Fruit fly (Drosophila melanogaster): ENCODE measurements around the gene Alms1b.

The Alms1b gene

DNA sequence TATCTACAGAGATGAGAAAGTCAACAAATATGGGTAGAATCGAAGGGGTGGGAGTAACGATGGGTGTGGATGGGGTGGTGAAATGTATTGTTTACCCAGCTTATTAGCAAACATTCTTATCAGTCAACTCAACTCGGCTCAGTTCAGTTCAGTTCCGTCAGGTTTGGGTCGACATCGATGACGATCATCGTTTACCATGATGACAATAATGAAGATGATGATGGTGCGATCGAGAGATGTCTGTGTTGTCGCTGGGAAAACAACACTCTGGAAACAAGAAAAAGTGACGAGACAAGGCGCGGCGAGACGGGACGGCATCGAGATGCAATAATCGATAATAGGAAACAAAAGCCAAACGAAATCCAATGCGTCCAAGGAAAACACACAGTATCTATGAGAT lies 21.0 kb downstream of the Alms1b start (continued):
- no peak for TF ChIP-seq slp2 (GFP tag; optimal IDR thresholded peaks at IDR 0.05)
- no peak for TF ChIP-seq CG5953 (GFP tag; IDR thresholded peaks at IDR 0.05)
- no peak for TF ChIP-seq CG7987 (GFP tag; optimal IDR thresholded peaks at IDR 0.05)
- no peak for TF ChIP-seq Optix (GFP tag; IDR thresholded peaks at IDR 0.05)
- TF ChIP-seq CG13894 (tag; optimal IDR thresholded peaks at IDR 0.05), result no peak
- peak; percentile 63 for TF ChIP-seq ATbp (GFP tag; optimal IDR thresholded peaks at IDR 0.05)
- peak; percentile 6 for TF ChIP-seq CG11723 (GFP tag; optimal IDR thresholded peaks at IDR 0.05)
- peak; percentile 59 for TF ChIP-seq org-1 (GFP tag; optimal IDR thresholded peaks at IDR 0.05)
- TF ChIP-seq grn (GFP tag; optimal IDR thresholded peaks at IDR 0.05), result peak; percentile 19
- peak; percentile 35 for TF ChIP-seq lab (GFP tag; optimal IDR thresholded peaks at IDR 0.05)
- no peak for TF ChIP-seq CG3726 (GFP tag; IDR thresholded peaks at IDR 0.05)
- TF ChIP-seq HHEX (GFP tag; optimal IDR thresholded peaks at IDR 0.05), result peak; percentile 0
- TF ChIP-seq CG17912 (GFP tag; optimal IDR thresholded peaks at IDR 0.05), result no peak
- peak; percentile 73 for TF ChIP-seq Med (GFP tag)
- TF ChIP-seq fd3F (GFP tag; optimal IDR thresholded peaks at IDR 0.05), result no peak
- TF ChIP-seq MTF-1 (GFP tag; optimal IDR thresholded peaks at IDR 0.05; ENCODE audit: borderline replicate concordance), result peak; percentile 37
- TF ChIP-seq NK7.1 (GFP tag; optimal IDR thresholded peaks at IDR 0.05), result no peak
- no peak for TF ChIP-seq ERR (GFP tag; optimal IDR thresholded peaks at IDR 0.05)
- TF ChIP-seq sens (GFP tag), result peak; percentile 87
- TF ChIP-seq luna (GFP tag; optimal IDR thresholded peaks at IDR 0.05), result no peak

DNA sequence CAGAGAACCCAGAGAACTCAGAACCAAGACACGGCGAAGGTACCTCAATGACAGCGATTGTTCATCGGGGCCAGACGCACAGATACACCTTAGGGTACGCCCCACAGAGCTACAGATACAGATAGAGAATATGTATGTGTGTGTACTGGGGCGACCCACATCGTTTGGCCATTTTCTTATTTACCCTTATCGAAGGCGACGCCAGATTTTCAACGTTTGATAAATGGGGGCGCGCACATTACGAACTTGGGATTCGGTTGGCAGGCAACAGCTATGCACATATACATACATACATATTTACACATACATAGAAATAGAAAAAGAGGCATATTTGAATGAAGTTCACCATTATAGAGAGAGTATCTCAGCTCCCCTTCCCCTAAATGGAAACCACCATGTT lies 24.3 kb downstream of the Alms1b start:
- TF ChIP-seq CG7271 (tag; optimal IDR thresholded peaks at IDR 0.05), result no peak
- peak; percentile 33; the same call in 1 of the 3 replicates for TF ChIP-seq CG6175 (GFP tag; IDR thresholded peaks at IDR 0.05)
- TF ChIP-seq gcm (GFP tag; optimal IDR thresholded peaks at IDR 0.05), result peak; percentile 78
- no peak for TF ChIP-seq CG7963 (GFP tag; IDR thresholded peaks at IDR 0.05; ENCODE audit: partially characterized antibody)
- peak; percentile 71 for TF ChIP-seq cg (GFP tag; optimal IDR thresholded peaks at IDR 0.05)
- peak; percentile 90 for TF ChIP-seq Nf-YB (GFP tag; optimal IDR thresholded peaks at IDR 0.05)
- peak; percentile 44 for TF ChIP-seq sug (tag; optimal IDR thresholded peaks at IDR 0.05)
- no peak for TF ChIP-seq Ravus (GFP tag; IDR thresholded peaks at IDR 0.05)
- no peak for TF ChIP-seq CG8944 (GFP tag; optimal IDR thresholded peaks at IDR 0.05)
- TF ChIP-seq org-1 (GFP tag; optimal IDR thresholded peaks at IDR 0.05), result no peak
- TF ChIP-seq CG14860 (GFP tag; IDR thresholded peaks at IDR 0.05; ENCODE audit: partially characterized antibody), result no peak
- no peak for TF ChIP-seq nau (GFP tag; optimal IDR thresholded peaks at IDR 0.05)
- TF ChIP-seq gsb (GFP tag; IDR thresholded peaks at IDR 0.05), result no peak
- TF ChIP-seq CG10274 (GFP tag; optimal IDR thresholded peaks at IDR 0.05), result no peak
- TF ChIP-seq Ptx1 (GFP tag; IDR thresholded peaks at IDR 0.05), result 0 out of 2 replicates have a peak, but pooled peaks have one; percentile 4
- TF ChIP-seq CG9609 (GFP tag; optimal IDR thresholded peaks at IDR 0.05), result no peak
- no peak for TF ChIP-seq Spps (tag; optimal IDR thresholded peaks at IDR 0.05)
- TF ChIP-seq sens (GFP tag), result peak; percentile 63
- TF ChIP-seq bigmax (GFP tag; optimal IDR thresholded peaks at IDR 0.05), result no peak
- no peak for TF ChIP-seq ara (GFP tag; IDR thresholded peaks at IDR 0.05)
- peak; percentile 77 for TF ChIP-seq grn (GFP tag; optimal IDR thresholded peaks at IDR 0.05)
- TF ChIP-seq CG4282 (GFP tag; optimal IDR thresholded peaks at IDR 0.05), result no peak
- TF ChIP-seq amos (GFP tag; IDR thresholded peaks at IDR 0.05; ENCODE audit: partially characterized antibody), result no peak
- TF ChIP-seq sd (tag; optimal IDR thresholded peaks at IDR 0.05), result no peak
- no peak for TF ChIP-seq CG14710 (tag; optimal IDR thresholded peaks at IDR 0.05)
- no peak for TF ChIP-seq sens-2 (GFP tag; IDR thresholded peaks at IDR 0.05)
- TF ChIP-seq mirr (GFP tag; optimal IDR thresholded peaks at IDR 0.05), result peak; percentile 11
- TF ChIP-seq esg (GFP tag; conservative IDR thresholded peaks at IDR 0.05), result no peak
- TF ChIP-seq NK7.1 (GFP tag; optimal IDR thresholded peaks at IDR 0.05), result no peak
- no peak for TF ChIP-seq Scr (GFP tag; IDR thresholded peaks at IDR 0.05; ENCODE audit: partially characterized antibody)
- TF ChIP-seq Med (GFP tag), result peak; percentile 48
- TF ChIP-seq Nf-YC (tag; optimal IDR thresholded peaks at IDR 0.05), result peak; percentile 70
- TF ChIP-seq rib (GFP tag; IDR thresholded peaks at IDR 0.05), result no peak
- no peak for TF ChIP-seq dimm (GFP tag; IDR thresholded peaks at IDR 0.05)
- no peak for TF ChIP-seq Dref (GFP tag; IDR thresholded peaks at IDR 0.05)
